Fruit fly (Drosophila melanogaster) whole organism: Measurements from ENCODE around the gene lmgA.
A peak's percentile ranks its signal among the peaks of the same experiment; 100 is the strongest.

ENCODE experiments used
- CG8478 ChIP-seq: fragments of >200 bp; optimal IDR thresholded peaks from 2 replicates; lab custom pipeline; 2018; ENCODE audit warnings: inconsistent platforms
- Dll ChIP-seq: fragments of >200 bp; optimal IDR thresholded peaks from 2 replicates; lab custom pipeline; 2017
- EcR ChIP-seq, 2 experiments: fragments of >200 bp; optimal IDR thresholded peaks; 2 replicates each; lab custom pipeline; 2017; ENCODE audit warnings: missing biosample characterization in 2 of 2, missing genetic modification characterization in 2 of 2, missing genetic modification reagents in 2 of 2
- pan ChIP-seq: fragments of >200 bp; optimal IDR thresholded peaks from 2 replicates; lab custom pipeline; 2017
- psq ChIP-seq: fragments of >200 bp; optimal IDR thresholded peaks from 2 replicates; lab custom pipeline; 2017
- usp ChIP-seq: fragments of >200 bp; optimal IDR thresholded peaks from 2 replicates; lab custom pipeline; 2017; ENCODE audit warnings: missing biosample characterization, missing genetic modification characterization, mixed read lengths

The lmgA gene

dm6 chr2L:8544636-8545035 lies 16.2 kb upstream of the lmgA start:
- no peak for TF ChIP-seq EcR (GFP tag; optimal IDR thresholded peaks at IDR 0.05; lab: Kevin White, UChicago)
- no peak for TF ChIP-seq psq (lab: Kevin White, UChicago)

- TF ChIP-seq pan (lab: Kevin White, UChicago) (no peak), Dll (lab: Kevin White, UChicago) (no peak), psq (lab: Kevin White, UChicago) (no peak), CG8478 (no peak)
Measured at dm6 chr2L:8543731-8544359, 15.4 kb upstream of the lmgA start.

dm6 chr2L:8543102-8543501 lies 14.7 kb upstream of the lmgA start:
- no peak for TF ChIP-seq Dll (lab: Kevin White, UChicago)
- TF ChIP-seq usp (GFP tag; lab: Kevin White, UChicago) = no peak
- TF ChIP-seq CG8478 = no peak
- no peak for TF ChIP-seq psq (lab: Kevin White, UChicago)
- TF ChIP-seq pan (lab: Kevin White, UChicago) = no peak
- no peak for TF ChIP-seq EcR (GFP tag; optimal IDR thresholded peaks at IDR 0.05; lab: Kevin White, UChicago)

dm6 chr2L:8542639-8543038 lies 14.2 kb upstream of the lmgA start:
- no peak for TF ChIP-seq Dll (lab: Kevin White, UChicago)
- TF ChIP-seq psq (lab: Kevin White, UChicago) = no peak
- TF ChIP-seq EcR (GFP tag; optimal IDR thresholded peaks at IDR 0.05; lab: Kevin White, UChicago) = no peak
- no peak for TF ChIP-seq pan (lab: Kevin White, UChicago)
- no peak for TF ChIP-seq CG8478
- no peak for TF ChIP-seq usp (GFP tag; lab: Kevin White, UChicago)

dm6 chr2L:8542234-8542572 lies 13.8 kb upstream of the lmgA start:
- TF ChIP-seq EcR (GFP tag; optimal IDR thresholded peaks at IDR 0.05; lab: Kevin White, UChicago) (no peak), CG8478 (no peak), usp (GFP tag; lab: Kevin White, UChicago) (no peak), psq (lab: Kevin White, UChicago) (no peak), pan (lab: Kevin White, UChicago) (no peak), Dll (lab: Kevin White, UChicago) (no peak)

- TF ChIP-seq Dll (lab: Kevin White, UChicago) (no peak), pan (lab: Kevin White, UChicago) (peak; percentile 84)
Measured at dm6 chr2L:8541469-8542233, 13.2 kb upstream of the lmgA start, which contains the start of gene Sema1a. TSS of gene Sema1a (plus strand) at chr2L:8542147.

- TF ChIP-seq EcR (GFP tag; optimal IDR thresholded peaks at IDR 0.05; lab: Kevin White, UChicago) (no peak), Dll (lab: Kevin White, UChicago) (no peak), psq (lab: Kevin White, UChicago) (no peak), CG8478 (no peak), pan (lab: Kevin White, UChicago) (no peak), usp (GFP tag; lab: Kevin White, UChicago) (no peak)
Measured at dm6 chr2L:8538449-8539050, 10.1 kb upstream of the lmgA start.

- TF ChIP-seq EcR (GFP tag; optimal IDR thresholded peaks at IDR 0.05; lab: Kevin White, UChicago) (no peak), usp (GFP tag; lab: Kevin White, UChicago) (no peak), Dll (lab: Kevin White, UChicago) (no peak), CG8478 (no peak), pan (lab: Kevin White, UChicago) (no peak), psq (lab: Kevin White, UChicago) (no peak)
Measured at dm6 chr2L:8535394-8536176, 7.2 kb upstream of the lmgA start.

- TF ChIP-seq psq (lab: Kevin White, UChicago) (no peak), EcR (GFP tag; optimal IDR thresholded peaks at IDR 0.05; lab: Kevin White, UChicago) (peak in 1 of 2 experiments; percentile 65), pan (lab: Kevin White, UChicago) (no peak), usp (GFP tag; lab: Kevin White, UChicago) (no peak)
Measured at dm6 chr2L:8534515-8535295, 6.3 kb upstream of the lmgA start.

- TF ChIP-seq pan (lab: Kevin White, UChicago) = no peak
- no peak for TF ChIP-seq Dll (lab: Kevin White, UChicago)
- no peak for TF ChIP-seq usp (GFP tag; lab: Kevin White, UChicago)
- no peak for TF ChIP-seq psq (lab: Kevin White, UChicago)
- TF ChIP-seq CG8478 = no peak
Measured at dm6 chr2L:8534118-8534514, 5.7 kb upstream of the lmgA start.

- TF ChIP-seq EcR (GFP tag; optimal IDR thresholded peaks at IDR 0.05; lab: Kevin White, UChicago) = no peak
- no peak for TF ChIP-seq CG8478
- no peak for TF ChIP-seq Dll (lab: Kevin White, UChicago)
- TF ChIP-seq usp (GFP tag; lab: Kevin White, UChicago) = no peak
- TF ChIP-seq pan (lab: Kevin White, UChicago) = no peak
- TF ChIP-seq psq (lab: Kevin White, UChicago) = no peak
Measured at dm6 chr2L:8533632-8534031, 5.2 kb upstream of the lmgA start.
